Fruit fly (Drosophila melanogaster) whole organism, prepupa: ENCODE results near the gene CG17839.
A peak's percentile ranks its signal among the peaks of the same experiment; 100 is the strongest.

Experiments used
- CG6276 ChIP-seq: fragments of 200-800 bp; sonication (Bioruptor generic); optimal IDR thresholded peaks from 2 replicates; lab custom pipeline; 2017; ENCODE audit warnings: missing biosample characterization, mild to moderate bottlenecking, missing genetic modification characterization
- CG6808 ChIP-seq: fragments of 200-800 bp; sonication (Bioruptor generic); optimal IDR thresholded peaks from 3 replicates; lab custom pipeline; 2017; ENCODE audit warnings: missing biosample characterization, missing genetic modification characterization, mild to moderate bottlenecking, moderate library complexity, missing genetic modification reagents
- Met ChIP-seq: fragments of 200-800 bp; sonication (Bioruptor generic); optimal IDR thresholded peaks from 3 replicates; lab custom pipeline; 2016; ENCODE audit warnings: missing biosample characterization, missing genetic modification characterization
- cyc ChIP-seq: fragments of 200-800 bp; sonication (Bioruptor generic); optimal IDR thresholded peaks from 3 replicates; lab custom pipeline; 2016; ENCODE audit warnings: missing biosample characterization, missing genetic modification characterization
- fkh ChIP-seq: fragments of 200-800 bp; sonication (Bioruptor generic); optimal IDR thresholded peaks from 3 replicates; lab custom pipeline; 2017; ENCODE audit warnings: missing biosample characterization, mild to moderate bottlenecking, missing genetic modification characterization, moderate library complexity

dm6 chr3L:14759097-14759795 is 45.7 kb upstream of the CG17839 start:
- TF ChIP-seq CG6808 (GFP tag; lab: Kevin White, UChicago) (peak; percentile 99), cyc (GFP tag; lab: Kevin White, UChicago) (peak; percentile 99), Met (GFP tag; lab: Kevin White, UChicago) (peak; percentile 99), fkh (GFP tag; lab: Kevin White, UChicago) (peak; percentile 99), CG6276 (GFP tag; lab: Kevin White, UChicago) (peak; percentile 100)
